Worm (Caenorhabditis elegans): ENCODE data around the gene F59B10.5.

ce11 chrII:10564578-10564977 lies 41.1 kb upstream of the F59B10.5 start, which contains the start of the genes C06A1.6 and C06A1.7:
- TF ChIP-seq T22C8.4 (GFP tag; IDR thresholded peaks at IDR 0.05) (no peak), flt-1 (GFP tag; IDR thresholded peaks at IDR 0.05) (no peak), med-1 (GFP tag; optimal IDR thresholded peaks at IDR 0.05; ENCODE audit: insufficient read depth) (no peak), ztf-29 (GFP tag; IDR thresholded peaks at IDR 0.05) (no peak), klf-2 (GFP tag; conservative IDR thresholded peaks at IDR 0.05) (no peak)

All from whole organism, midembryonic.